Worm (Caenorhabditis elegans): ENCODE measurements around the gene irld-6.

DNA sequence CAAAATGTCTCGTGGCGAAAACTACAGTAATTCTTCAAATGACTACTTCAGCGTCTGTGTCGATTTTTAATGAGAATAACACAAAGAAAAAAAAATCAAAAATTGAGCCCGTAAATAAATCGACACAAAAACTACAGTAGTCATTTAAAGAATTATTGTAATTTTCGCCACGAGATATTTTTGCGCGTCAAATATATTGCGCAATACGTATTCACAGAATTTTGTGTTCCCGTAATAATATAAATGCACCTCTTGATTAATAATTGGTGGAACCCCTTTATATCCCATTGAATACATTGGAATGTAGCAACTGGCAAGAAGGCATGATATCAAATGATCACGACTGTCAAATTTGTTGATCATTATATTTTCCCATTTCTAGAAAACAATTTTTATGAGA is 12.3 kb upstream of the irld-6 start:
- TF ChIP-seq W03F9.2 (tag; optimal IDR thresholded peaks at IDR 0.05) (no peak), dao-5 (tag; optimal IDR thresholded peaks at IDR 0.05) (no peak), him-1 (tag; optimal IDR thresholded peaks at IDR 0.05) (no peak)
